Worm (Caenorhabditis elegans): ENCODE measurements around the gene cdk-12.

DNA sequence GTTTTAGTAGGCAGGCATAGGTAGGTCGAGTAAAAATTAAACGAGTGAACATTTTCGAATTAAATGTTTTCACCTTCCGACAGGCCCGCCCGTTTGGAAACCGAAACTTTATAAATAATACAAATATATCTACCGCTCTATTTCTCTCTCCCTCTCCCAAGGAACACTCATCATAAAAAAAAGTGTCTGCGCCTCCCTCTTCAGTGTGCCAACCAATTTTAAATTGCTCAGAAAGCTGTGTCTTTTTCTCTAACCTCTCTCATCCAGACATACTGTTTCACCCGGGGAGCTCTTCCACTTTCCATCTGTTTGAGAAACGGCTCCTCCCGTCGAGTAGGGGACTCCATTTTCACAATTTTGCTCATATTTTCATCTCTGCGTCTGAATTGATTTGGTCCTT lies 9.7 kb upstream of the cdk-12 start:
- TF ChIP-seq med-1 (GFP tag; optimal IDR thresholded peaks at IDR 0.05; ENCODE audit: insufficient read depth) (no peak), ztf-23 (GFP tag; IDR thresholded peaks at IDR 0.05) (no peak), ref-1 (GFP tag; conservative IDR thresholded peaks at IDR 0.05) (no peak), flt-1 (GFP tag; IDR thresholded peaks at IDR 0.05) (no peak), cog-1 (tag; optimal IDR thresholded peaks at IDR 0.05) (no peak), ztf-29 (GFP tag; IDR thresholded peaks at IDR 0.05) (no peak), klf-2 (GFP tag; conservative IDR thresholded peaks at IDR 0.05) (no peak)
